Worm (Caenorhabditis elegans) whole organism, early embryonic: ENCODE data around the gene ncs-5.

ENCODE experiments used
- B0310.2 ChIP-seq: sonication (generic microtip); optimal IDR thresholded peaks from 2 replicates; lab custom pipeline; 2016; ENCODE audit warnings: mild to moderate bottlenecking, missing genetic modification characterization, missing compliant biosample characterization
- F13C5.2 ChIP-seq: sonication (generic microtip); optimal IDR thresholded peaks from 2 replicates; lab custom pipeline; 2017; ENCODE audit warnings: mild to moderate bottlenecking, missing genetic modification characterization, inconsistent platforms, missing compliant biosample characterization
- aly-1 ChIP-seq: sonication (generic microtip); optimal IDR thresholded peaks from 2 replicates; lab custom pipeline; 2016; ENCODE audit warnings: missing genetic modification characterization, missing compliant biosample characterization
- ama-1 ChIP-seq: fragments of 150-350 bp; optimal IDR thresholded peaks from 2 replicates; lab custom pipeline; 2014
- ceh-13 ChIP-seq: fragments of 200-800 bp; sonication (Bioruptor generic); optimal IDR thresholded peaks from 2 replicates; lab custom pipeline; 2018; ENCODE audit warnings: mild to moderate bottlenecking, missing genetic modification characterization, missing compliant biosample characterization
- ceh-36 ChIP-seq: sonication (generic microtip); optimal IDR thresholded peaks from 2 replicates; lab custom pipeline; 2016; ENCODE audit warnings: missing genetic modification characterization, inconsistent platforms, missing compliant biosample characterization
- ets-7 ChIP-seq: sonication (generic microtip); optimal IDR thresholded peaks from 2 replicates; lab custom pipeline; 2016; ENCODE audit warnings: missing genotype, missing genetic modification characterization, missing compliant biosample characterization
- flt-1 ChIP-seq: fragments of 200-800 bp; sonication (Bioruptor generic); IDR thresholded peaks from 2 replicates; pipeline ENCODE4 v1.3.6; 2022; ENCODE audit warnings: missing genetic modification characterization, missing compliant biosample characterization
- hmbx-1 ChIP-seq: sonication (generic microtip); optimal IDR thresholded peaks from 2 replicates; lab custom pipeline; 2016; ENCODE audit warnings: mild to moderate bottlenecking, missing genetic modification characterization, missing compliant biosample characterization
- hmg-4 ChIP-seq: fragments of 200-800 bp; sonication (Bioruptor generic); optimal IDR thresholded peaks from 2 replicates; lab custom pipeline; 2018; ENCODE audit warnings: mild to moderate bottlenecking, missing genetic modification characterization, missing compliant biosample characterization
- hnd-1 ChIP-seq: sonication (generic microtip); optimal IDR thresholded peaks from 2 replicates; lab custom pipeline; 2016; ENCODE audit warnings: missing genetic modification characterization, missing compliant biosample characterization
- pes-1 ChIP-seq: fragments of 200-800 bp; sonication (Bioruptor generic); IDR thresholded peaks from 2 replicates; pipeline ENCODE4 v1.3.6; 2022; ENCODE audit warnings: missing genetic modification reagents, missing genetic modification characterization, missing compliant biosample characterization
- scrt-1 ChIP-seq: fragments of 200-800 bp; sonication (Bioruptor generic); IDR thresholded peaks from 2 replicates; pipeline ENCODE4 v1.3.6; 2022; ENCODE audit warnings: missing genetic modification characterization, missing compliant biosample characterization
- sea-1 ChIP-seq: fragments of 200-800 bp; sonication (Bioruptor generic); conservative IDR thresholded peaks from 2 replicates; pipeline ENCODE4 v1.3.6; 2022; ENCODE audit warnings: missing genetic modification characterization, missing compliant biosample characterization
- tbx-11 ChIP-seq: fragments of 200-800 bp; sonication (Bioruptor generic); IDR thresholded peaks from 2 replicates; pipeline ENCODE4 v1.3.6; 2022; ENCODE audit warnings: missing genetic modification characterization, missing compliant biosample characterization
- tbx-37 ChIP-seq: fragments of 200-800 bp; sonication (Bioruptor generic); conservative IDR thresholded peaks from 2 replicates; pipeline ENCODE4 v1.3.6; 2022; ENCODE audit warnings: missing genetic modification reagents, missing genetic modification characterization, missing compliant biosample characterization
- tra-4 ChIP-seq: sonication (generic microtip); optimal IDR thresholded peaks from 2 replicates; lab custom pipeline; 2017; ENCODE audit warnings: missing genetic modification characterization, missing compliant biosample characterization

Gene ncs-5

DNA sequence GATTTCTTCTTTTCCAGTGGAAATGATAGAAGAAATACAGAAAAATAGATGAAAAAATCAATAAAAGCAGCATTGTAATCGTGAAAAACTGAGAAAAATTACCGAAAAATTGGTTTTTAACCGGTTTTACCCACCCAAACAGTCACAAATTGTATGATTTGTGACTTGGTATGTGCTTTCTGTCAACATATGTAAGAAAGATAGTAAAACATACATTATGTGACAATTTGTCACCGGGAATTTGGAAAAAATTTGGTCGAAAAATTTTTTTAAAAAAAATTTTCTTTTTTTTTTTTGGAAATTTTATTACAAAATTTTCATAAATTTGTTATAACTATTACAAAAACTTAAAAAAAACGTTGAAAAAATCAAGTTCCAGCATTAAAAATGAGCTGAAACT lies 17.6 kb downstream of the ncs-5 start, which contains the start of gene cyp-33D3:
Gene cyp-33D3, minus strand, starts transcription at position 101 of the 400 bp plus-strand sequence.
- no peak for TF ChIP-seq scrt-1 (GFP tag; lab: Robert Waterston, UW)
- no peak for TF ChIP-seq tbx-11 (GFP tag; lab: Robert Waterston, UW)
- TF ChIP-seq ceh-13 (GFP tag; lab: Kevin White, UChicago): no peak
- TF ChIP-seq tra-4 (tag; lab: Kevin White, UChicago): no peak
- no peak for TF ChIP-seq hmbx-1 (tag; lab: Kevin White, UChicago)
- no peak for TF ChIP-seq hnd-1
- no peak for TF ChIP-seq flt-1 (GFP tag; lab: Robert Waterston, UW)
- no peak for TF ChIP-seq F13C5.2 (tag; lab: Kevin White, UChicago)
- TF ChIP-seq ets-7 (tag; lab: Kevin White, UChicago): no peak
- no peak for TF ChIP-seq B0310.2 (tag; lab: Kevin White, UChicago)
- no peak for TF ChIP-seq sea-1 (GFP tag; lab: Robert Waterston, UW)
- TF ChIP-seq pes-1: no peak
- no peak for TF ChIP-seq ceh-36 (tag; lab: Kevin White, UChicago)

- TF ChIP-seq hmbx-1 (tag; lab: Kevin White, UChicago): no peak
- no peak for TF ChIP-seq aly-1 (tag; lab: Kevin White, UChicago)
- no peak for TF ChIP-seq tra-4 (tag; lab: Kevin White, UChicago)
- no peak for TF ChIP-seq B0310.2 (tag; lab: Kevin White, UChicago)
- no peak for TF ChIP-seq ets-7 (tag; lab: Kevin White, UChicago)
- TF ChIP-seq hmg-4 (GFP tag; lab: Kevin White, UChicago): no peak
- no peak for TF ChIP-seq tbx-11 (GFP tag; lab: Robert Waterston, UW)
- TF ChIP-seq sea-1 (GFP tag; lab: Robert Waterston, UW): no peak
- TF ChIP-seq tbx-37 (GFP tag; lab: Robert Waterston, UW): no peak
- no peak for TF ChIP-seq hnd-1
These were observed 19.3 kb downstream of the ncs-5 start, which contains the start of gene nhr-65 for ce11 chrV:18838799-18839354. Gene nhr-65 (plus strand): TSS chrV:18839304.

DNA sequence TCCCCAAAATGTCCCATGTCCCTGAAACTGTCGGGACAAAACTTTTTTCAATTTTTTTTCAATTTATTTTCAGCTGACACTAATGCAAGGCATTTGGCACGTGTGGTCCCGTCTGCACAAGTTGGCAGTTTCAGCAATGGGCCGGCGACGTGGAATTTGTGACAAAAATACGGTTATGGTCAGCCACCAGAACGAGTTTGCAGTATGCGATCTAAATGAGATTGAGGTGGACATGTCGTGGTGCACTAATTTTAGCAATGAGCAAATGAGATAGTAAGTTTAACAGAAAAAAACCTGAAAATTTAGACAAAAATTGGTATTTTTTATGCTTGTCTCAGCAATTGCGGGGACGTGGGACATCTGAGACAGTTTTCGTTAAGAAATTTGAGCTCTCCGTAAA lies 22.9 kb downstream of the ncs-5 start:
- TF ChIP-seq hmbx-1 (tag; lab: Kevin White, UChicago) (no peak), ets-7 (tag; lab: Kevin White, UChicago) (no peak), pes-1 (no peak), ceh-36 (tag; lab: Kevin White, UChicago) (no peak), hmg-4 (GFP tag; lab: Kevin White, UChicago) (no peak), ceh-13 (GFP tag; lab: Kevin White, UChicago) (no peak), F13C5.2 (tag; lab: Kevin White, UChicago) (no peak), tbx-37 (GFP tag; lab: Robert Waterston, UW) (no peak), aly-1 (tag; lab: Kevin White, UChicago) (no peak)

ce11 chrV:18846480-18846879 lies 26.9 kb downstream of the ncs-5 start, which contains the start of gene nhr-230:
Gene nhr-230 (plus strand): TSS chrV:18846780.
- TF ChIP-seq ceh-13 (GFP tag; lab: Kevin White, UChicago) (no peak), ceh-36 (tag; lab: Kevin White, UChicago) (no peak), hmbx-1 (tag; lab: Kevin White, UChicago) (no peak), pes-1 (no peak), F13C5.2 (tag; lab: Kevin White, UChicago) (no peak), scrt-1 (GFP tag; lab: Robert Waterston, UW) (no peak), aly-1 (tag; lab: Kevin White, UChicago) (no peak), tbx-37 (GFP tag; lab: Robert Waterston, UW) (no peak), hmg-4 (GFP tag; lab: Kevin White, UChicago) (no peak), B0310.2 (tag; lab: Kevin White, UChicago) (no peak)

DNA sequence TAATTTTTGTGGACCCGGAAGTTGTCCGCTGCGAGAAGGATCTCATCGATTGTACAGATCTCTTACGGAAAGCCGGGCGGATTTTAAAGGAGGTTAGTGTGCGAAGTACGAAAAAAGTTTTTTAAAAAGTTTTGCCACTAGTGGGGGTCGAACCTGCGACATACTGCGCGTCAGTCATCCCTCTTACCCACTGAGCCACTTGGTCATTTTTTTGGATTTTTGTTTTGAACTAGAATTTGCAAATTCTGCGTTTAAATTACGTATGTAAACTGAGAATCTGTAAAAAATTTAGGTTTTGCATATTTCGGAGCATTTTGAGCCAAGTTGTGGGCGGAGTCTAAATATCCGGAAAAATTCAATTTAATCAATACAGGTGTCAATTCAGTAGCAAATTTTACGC lies 29.0 kb downstream of the ncs-5 start:
- TF ChIP-seq scrt-1 (GFP tag; lab: Robert Waterston, UW) (no peak), hnd-1 (no peak), hmbx-1 (tag; lab: Kevin White, UChicago) (no peak), pes-1 (no peak)

DNA sequence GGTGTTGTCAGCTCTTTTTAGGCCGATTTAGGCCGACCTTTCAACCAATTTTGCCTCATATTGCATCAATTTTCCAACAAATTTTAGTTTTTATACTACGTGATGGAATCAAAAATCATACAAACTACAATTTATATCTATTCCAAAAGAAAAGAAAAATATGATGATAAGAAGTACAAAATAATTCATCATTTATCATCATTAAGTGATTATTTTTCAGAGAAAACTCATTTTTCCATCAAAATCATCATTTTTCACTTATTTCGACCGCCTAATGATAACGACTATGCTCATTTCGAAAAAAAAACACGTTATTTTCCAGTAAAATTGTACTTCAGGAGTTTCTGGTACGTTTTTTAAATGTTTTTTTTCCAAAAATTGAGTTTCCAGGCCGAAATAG lies 35.2 kb downstream of the ncs-5 start:
- no peak for TF ChIP-seq ama-1 (lab: Kevin White, UChicago)
- TF ChIP-seq sea-1 (GFP tag; lab: Robert Waterston, UW): no peak
- TF ChIP-seq hmg-4 (GFP tag; lab: Kevin White, UChicago): no peak
- TF ChIP-seq hmbx-1 (tag; lab: Kevin White, UChicago): no peak
- no peak for TF ChIP-seq B0310.2 (tag; lab: Kevin White, UChicago)
- TF ChIP-seq aly-1 (tag; lab: Kevin White, UChicago): no peak
- no peak for TF ChIP-seq pes-1
- TF ChIP-seq ets-7 (tag; lab: Kevin White, UChicago): no peak
- no peak for TF ChIP-seq flt-1 (GFP tag; lab: Robert Waterston, UW)
- no peak for TF ChIP-seq hnd-1
- no peak for TF ChIP-seq tra-4 (tag; lab: Kevin White, UChicago)
- no peak for TF ChIP-seq scrt-1 (GFP tag; lab: Robert Waterston, UW)
- no peak for TF ChIP-seq ceh-13 (GFP tag; lab: Kevin White, UChicago)
- no peak for TF ChIP-seq F13C5.2 (tag; lab: Kevin White, UChicago)
- TF ChIP-seq tbx-11 (GFP tag; lab: Robert Waterston, UW): no peak

- TF ChIP-seq aly-1 (tag; lab: Kevin White, UChicago) (no peak), hmbx-1 (tag; lab: Kevin White, UChicago) (no peak), tbx-11 (GFP tag; lab: Robert Waterston, UW) (no peak), hnd-1 (no peak), ceh-13 (GFP tag; lab: Kevin White, UChicago) (no peak)
These were observed 39.6 kb downstream of the ncs-5 start, which contains the start of gene wars-1 for ce11 chrV:18859121-18859520. Gene wars-1 (minus strand): TSS chrV:18859221.
